Worm (Caenorhabditis elegans): Measurements from ENCODE around the gene F02E8.4.

F02E8.4 gene

DNA sequence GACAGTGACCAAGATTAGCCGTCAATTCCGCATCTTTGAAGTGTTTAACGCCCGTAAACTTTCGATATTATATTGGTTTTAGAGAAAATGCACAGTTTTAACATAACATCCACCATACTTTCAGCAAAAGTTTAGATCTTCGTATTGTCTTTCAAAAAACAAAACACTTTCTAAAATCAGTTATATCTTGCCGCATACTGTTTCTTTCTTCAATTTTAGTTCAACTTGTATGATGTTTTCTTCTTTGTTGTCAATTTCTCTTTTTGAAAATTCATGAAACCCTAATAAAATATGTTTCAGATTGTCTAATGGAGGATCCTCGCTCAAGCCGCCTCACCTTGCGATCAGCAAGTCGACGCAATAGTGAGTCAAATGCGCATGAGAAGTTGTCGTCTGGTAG lies at the start of gene F02E8.4:
F02E8.4 (plus strand) TSS at position 301 of the 400 bp plus-strand sequence.
- no peak for TF ChIP-seq F13C5.2 (tag; optimal IDR thresholded peaks at IDR 0.05)
- TF ChIP-seq hnd-1 (tag; optimal IDR thresholded peaks at IDR 0.05): no peak
- TF ChIP-seq ama-1 (optimal IDR thresholded peaks at IDR 0.05): no peak
- TF ChIP-seq hmg-4 (GFP tag; optimal IDR thresholded peaks at IDR 0.05): no peak
- TF ChIP-seq pes-1 (GFP tag; IDR thresholded peaks at IDR 0.05): no peak
- no peak for TF ChIP-seq ceh-13 (GFP tag; optimal IDR thresholded peaks at IDR 0.05)
- no peak for TF ChIP-seq tra-4 (tag; optimal IDR thresholded peaks at IDR 0.05)
- no peak for TF ChIP-seq aly-1 (tag; optimal IDR thresholded peaks at IDR 0.05)
- TF ChIP-seq flt-1 (GFP tag; IDR thresholded peaks at IDR 0.05): no peak
- TF ChIP-seq tbx-37 (GFP tag; conservative IDR thresholded peaks at IDR 0.05): no peak
- TF ChIP-seq scrt-1 (GFP tag; IDR thresholded peaks at IDR 0.05): no peak
- no peak for TF ChIP-seq hmbx-1 (tag; optimal IDR thresholded peaks at IDR 0.05)
- no peak for TF ChIP-seq ets-7 (tag; optimal IDR thresholded peaks at IDR 0.05)
- no peak for TF ChIP-seq sea-1 (GFP tag; conservative IDR thresholded peaks at IDR 0.05)
- no peak for TF ChIP-seq tbx-11 (GFP tag; IDR thresholded peaks at IDR 0.05)
- TF ChIP-seq B0310.2 (tag; optimal IDR thresholded peaks at IDR 0.05): no peak
- no peak for TF ChIP-seq ceh-36 (tag; optimal IDR thresholded peaks at IDR 0.05)

DNA sequence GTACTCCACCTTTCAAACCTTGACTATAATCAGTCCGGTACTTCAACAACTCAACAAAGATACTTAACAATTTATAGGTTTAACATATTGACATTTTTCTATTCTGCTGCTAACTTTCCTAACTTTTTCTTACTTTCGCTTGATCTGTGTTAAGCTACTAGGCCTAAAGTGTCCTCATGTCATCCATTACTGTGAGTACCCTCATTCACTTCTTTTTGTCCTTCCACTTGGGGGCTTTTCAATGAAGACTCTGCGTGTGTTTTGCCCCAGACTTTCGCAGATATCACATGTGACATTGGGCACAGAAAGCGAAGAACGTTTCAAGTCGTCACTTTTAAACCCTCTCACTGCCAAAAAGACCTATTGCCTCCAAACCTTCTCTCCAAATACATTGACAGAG lies 49.2 kb upstream of the F02E8.4 start:
- TF ChIP-seq tbx-37 (GFP tag; conservative IDR thresholded peaks at IDR 0.05) (no peak), hmg-4 (GFP tag; optimal IDR thresholded peaks at IDR 0.05) (no peak), hnd-1 (tag; optimal IDR thresholded peaks at IDR 0.05) (no peak), tbx-11 (GFP tag; IDR thresholded peaks at IDR 0.05) (no peak), F13C5.2 (tag; optimal IDR thresholded peaks at IDR 0.05) (no peak), ama-1 (optimal IDR thresholded peaks at IDR 0.05) (no peak), B0310.2 (tag; optimal IDR thresholded peaks at IDR 0.05) (no peak), tra-4 (tag; optimal IDR thresholded peaks at IDR 0.05) (no peak), pes-1 (GFP tag; IDR thresholded peaks at IDR 0.05) (no peak), flt-1 (GFP tag; IDR thresholded peaks at IDR 0.05) (no peak), sea-1 (GFP tag; conservative IDR thresholded peaks at IDR 0.05) (no peak), aly-1 (tag; optimal IDR thresholded peaks at IDR 0.05) (no peak), ceh-13 (GFP tag; optimal IDR thresholded peaks at IDR 0.05) (no peak), scrt-1 (GFP tag; IDR thresholded peaks at IDR 0.05) (no peak), hmbx-1 (tag; optimal IDR thresholded peaks at IDR 0.05) (no peak), ceh-36 (tag; optimal IDR thresholded peaks at IDR 0.05) (no peak), ets-7 (tag; optimal IDR thresholded peaks at IDR 0.05) (no peak)

DNA sequence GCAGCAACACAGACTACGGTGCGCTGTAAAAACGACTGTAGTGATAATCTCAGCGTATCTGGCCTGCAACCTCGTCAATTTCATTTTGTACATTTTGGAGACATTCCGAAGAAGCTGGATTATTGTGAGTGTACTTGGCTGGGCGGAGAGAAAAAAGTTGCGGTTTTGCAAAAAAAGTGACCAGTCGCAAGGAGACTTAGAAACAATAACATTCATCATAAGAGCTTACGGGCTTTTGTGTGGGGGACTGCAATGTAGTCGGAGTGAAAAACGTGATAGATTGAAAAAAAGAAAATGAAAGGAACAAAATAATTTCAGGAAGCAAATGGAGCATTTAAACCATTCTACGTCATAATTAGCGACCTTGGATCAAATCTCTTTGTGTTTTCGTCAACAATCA lies 45.5 kb upstream of the F02E8.4 start:
- TF ChIP-seq sea-1 (GFP tag; conservative IDR thresholded peaks at IDR 0.05): no peak
- TF ChIP-seq tbx-11 (GFP tag; IDR thresholded peaks at IDR 0.05): no peak
- TF ChIP-seq ets-7 (tag; optimal IDR thresholded peaks at IDR 0.05): no peak
- TF ChIP-seq hmg-4 (GFP tag; optimal IDR thresholded peaks at IDR 0.05): no peak
- TF ChIP-seq flt-1 (GFP tag; IDR thresholded peaks at IDR 0.05): no peak
- TF ChIP-seq ceh-13 (GFP tag; optimal IDR thresholded peaks at IDR 0.05): no peak
- no peak for TF ChIP-seq F13C5.2 (tag; optimal IDR thresholded peaks at IDR 0.05)
- no peak for TF ChIP-seq ceh-36 (tag; optimal IDR thresholded peaks at IDR 0.05)
- TF ChIP-seq tra-4 (tag; optimal IDR thresholded peaks at IDR 0.05): no peak
- TF ChIP-seq scrt-1 (GFP tag; IDR thresholded peaks at IDR 0.05): no peak
- no peak for TF ChIP-seq B0310.2 (tag; optimal IDR thresholded peaks at IDR 0.05)
- no peak for TF ChIP-seq aly-1 (tag; optimal IDR thresholded peaks at IDR 0.05)
- TF ChIP-seq ama-1 (optimal IDR thresholded peaks at IDR 0.05): no peak

DNA sequence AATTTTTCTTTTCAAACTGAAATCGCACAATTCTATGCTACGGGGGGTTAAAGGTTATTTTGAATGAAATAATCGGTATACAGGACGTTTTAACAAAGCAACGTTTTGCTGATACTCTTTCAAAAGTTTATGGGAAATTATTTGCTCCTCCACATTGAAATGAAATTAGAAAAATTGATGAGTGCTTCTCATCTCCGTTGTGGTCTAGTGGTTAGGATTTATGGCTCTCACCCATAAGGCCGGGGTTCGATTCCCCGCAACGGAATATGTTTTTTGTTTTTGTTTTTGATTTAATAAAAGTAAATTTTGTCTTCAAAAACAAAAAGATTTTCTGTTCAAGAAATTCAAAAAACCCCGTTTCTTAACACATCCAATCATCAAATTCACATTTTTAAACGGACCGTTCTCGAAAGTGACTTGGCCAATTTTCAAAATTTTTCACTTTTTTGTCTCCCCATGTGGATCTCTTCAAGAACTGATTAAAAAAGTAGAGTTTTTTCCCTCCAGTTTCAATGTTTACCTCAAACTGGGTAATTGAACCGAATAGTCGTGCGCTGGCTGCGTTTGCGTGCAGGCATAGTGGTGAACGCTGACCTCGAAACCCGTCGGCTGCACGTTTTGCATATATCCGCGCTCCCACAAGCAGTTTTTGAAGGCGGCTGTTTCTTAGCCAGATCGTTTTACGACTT lies 44.2 kb upstream of the F02E8.4 start:
- TF ChIP-seq ceh-13 (GFP tag; optimal IDR thresholded peaks at IDR 0.05) (no peak), pes-1 (GFP tag; IDR thresholded peaks at IDR 0.05) (no peak), flt-1 (GFP tag; IDR thresholded peaks at IDR 0.05) (no peak), B0310.2 (tag; optimal IDR thresholded peaks at IDR 0.05) (no peak), ets-7 (tag; optimal IDR thresholded peaks at IDR 0.05) (no peak), F13C5.2 (tag; optimal IDR thresholded peaks at IDR 0.05) (no peak), tra-4 (tag; optimal IDR thresholded peaks at IDR 0.05) (no peak), hmbx-1 (tag; optimal IDR thresholded peaks at IDR 0.05) (no peak), tbx-37 (GFP tag; conservative IDR thresholded peaks at IDR 0.05) (no peak), hmg-4 (GFP tag; optimal IDR thresholded peaks at IDR 0.05) (no peak)

DNA sequence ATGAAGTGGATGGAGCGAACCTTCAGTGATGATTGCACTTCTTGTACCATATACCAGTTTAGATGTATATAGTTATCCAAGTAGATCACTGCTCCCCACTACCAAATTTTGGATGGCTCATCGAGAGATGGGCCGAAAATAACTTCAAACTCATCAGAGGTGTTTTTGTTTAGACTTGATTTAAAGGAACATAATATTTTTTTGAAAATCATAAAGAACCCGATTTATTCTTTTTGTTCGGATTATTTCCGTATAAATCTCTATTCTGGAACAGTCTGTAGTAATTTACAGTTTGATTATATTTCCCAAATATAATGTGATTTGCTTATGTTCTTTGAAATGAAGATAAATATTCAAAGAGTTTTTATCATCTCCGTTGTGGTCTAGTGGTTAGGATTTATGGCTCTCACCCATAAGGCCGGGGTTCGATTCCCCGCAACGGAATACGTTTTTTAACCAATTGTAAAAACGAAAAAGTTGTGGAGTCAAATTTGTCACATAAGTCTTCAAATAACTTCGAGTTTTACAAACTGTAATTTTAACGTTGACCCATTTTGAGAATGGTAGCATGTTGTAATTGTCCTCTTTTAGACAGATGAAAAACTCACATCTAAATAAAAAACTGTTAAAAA lies 43.5 kb upstream of the F02E8.4 start:
- TF ChIP-seq ceh-36 (tag; optimal IDR thresholded peaks at IDR 0.05) (no peak), ceh-13 (GFP tag; optimal IDR thresholded peaks at IDR 0.05) (no peak), hnd-1 (tag; optimal IDR thresholded peaks at IDR 0.05) (no peak), tbx-11 (GFP tag; IDR thresholded peaks at IDR 0.05) (no peak), tbx-37 (GFP tag; conservative IDR thresholded peaks at IDR 0.05) (no peak), B0310.2 (tag; optimal IDR thresholded peaks at IDR 0.05) (no peak), F13C5.2 (tag; optimal IDR thresholded peaks at IDR 0.05) (no peak), hmbx-1 (tag; optimal IDR thresholded peaks at IDR 0.05) (no peak), flt-1 (GFP tag; IDR thresholded peaks at IDR 0.05) (no peak), ama-1 (optimal IDR thresholded peaks at IDR 0.05) (no peak), hmg-4 (GFP tag; optimal IDR thresholded peaks at IDR 0.05) (no peak), aly-1 (tag; optimal IDR thresholded peaks at IDR 0.05) (no peak), scrt-1 (GFP tag; IDR thresholded peaks at IDR 0.05) (no peak), tra-4 (tag; optimal IDR thresholded peaks at IDR 0.05) (no peak), pes-1 (GFP tag; IDR thresholded peaks at IDR 0.05) (no peak), sea-1 (GFP tag; conservative IDR thresholded peaks at IDR 0.05) (no peak), ets-7 (tag; optimal IDR thresholded peaks at IDR 0.05) (no peak)

DNA sequence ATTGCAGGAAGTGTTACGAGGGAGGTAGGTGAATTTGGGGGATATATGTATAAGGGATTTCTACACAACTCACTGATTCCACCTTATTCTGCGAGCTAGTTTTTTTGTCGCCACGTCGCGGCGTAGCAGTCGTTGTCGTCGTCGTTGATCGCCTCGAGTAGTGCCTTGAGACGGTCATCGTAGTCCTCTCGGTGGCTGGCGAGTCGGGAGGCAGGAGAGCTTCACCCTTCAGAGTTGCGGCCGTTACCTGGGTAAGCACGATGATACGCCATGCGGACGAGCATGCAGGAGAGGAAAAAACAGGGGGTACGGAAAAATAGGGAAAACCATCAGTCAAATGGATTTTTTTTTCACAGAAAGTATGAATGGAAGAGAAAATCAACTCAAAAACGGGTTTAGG lies 40.7 kb upstream of the F02E8.4 start:
- TF ChIP-seq hmg-4 (GFP tag; optimal IDR thresholded peaks at IDR 0.05) (no peak), scrt-1 (GFP tag; IDR thresholded peaks at IDR 0.05) (no peak), flt-1 (GFP tag; IDR thresholded peaks at IDR 0.05) (no peak)

DNA sequence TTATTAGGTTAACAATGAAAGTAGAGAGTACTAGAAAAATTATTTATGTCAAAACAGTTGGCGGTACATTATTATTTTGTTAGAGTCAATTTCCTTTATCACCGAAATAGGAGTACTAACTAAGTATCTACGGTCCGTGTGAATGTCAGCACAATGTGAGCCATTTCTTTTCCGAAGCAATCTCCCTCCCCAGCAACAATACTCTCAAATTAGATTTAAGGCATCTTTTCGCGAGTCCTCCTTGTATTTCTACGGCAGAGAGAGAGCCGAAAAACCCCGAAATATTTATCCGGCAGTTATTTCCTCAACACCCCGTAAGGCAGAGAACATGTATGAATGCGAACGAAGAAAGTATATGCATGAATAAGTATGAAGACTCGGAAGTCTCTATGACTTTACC lies 38.6 kb upstream of the F02E8.4 start:
- no peak for TF ChIP-seq F13C5.2 (tag; optimal IDR thresholded peaks at IDR 0.05)
- TF ChIP-seq ceh-36 (tag; optimal IDR thresholded peaks at IDR 0.05): no peak
- no peak for TF ChIP-seq flt-1 (GFP tag; IDR thresholded peaks at IDR 0.05)
- TF ChIP-seq ceh-13 (GFP tag; optimal IDR thresholded peaks at IDR 0.05): no peak
- no peak for TF ChIP-seq pes-1 (GFP tag; IDR thresholded peaks at IDR 0.05)
- no peak for TF ChIP-seq tbx-37 (GFP tag; conservative IDR thresholded peaks at IDR 0.05)
- no peak for TF ChIP-seq tbx-11 (GFP tag; IDR thresholded peaks at IDR 0.05)
- no peak for TF ChIP-seq hmg-4 (GFP tag; optimal IDR thresholded peaks at IDR 0.05)
- TF ChIP-seq aly-1 (tag; optimal IDR thresholded peaks at IDR 0.05): no peak

Measured in whole organism, early embryonic.